Worm (Caenorhabditis elegans) whole organism, late embryonic: ENCODE data around the gene C43F9.11.

Experiments used
- C08G9.2 ChIP-seq: sonication (generic microtip); optimal IDR thresholded peaks from 2 replicates; lab custom pipeline; 2016; ENCODE audit warnings: mild to moderate bottlenecking, missing genetic modification characterization, moderate library complexity, missing compliant biosample characterization
- ama-1 ChIP-seq: fragments of 150-350 bp; optimal IDR thresholded peaks from 2 replicates; lab custom pipeline; 2014
- elt-2 ChIP-seq: sonication (generic microtip); optimal IDR thresholded peaks from 2 replicates; lab custom pipeline; 2016; ENCODE audit warnings: missing genetic modification reagents, missing genetic modification characterization, missing compliant biosample characterization
- nhr-11 ChIP-seq: fragments of 150-350 bp; optimal IDR thresholded peaks from 2 replicates; lab custom pipeline; 2014; ENCODE audit warnings: missing biosample characterization, missing genetic modification characterization
- tbx-2 ChIP-seq: sonication (generic microtip); optimal IDR thresholded peaks from 2 replicates; lab custom pipeline; 2016; ENCODE audit warnings: missing genetic modification characterization, missing compliant biosample characterization

- no peak for TF ChIP-seq ama-1 (lab: Kevin White, UChicago)
- no peak for TF ChIP-seq tbx-2 (tag; lab: Kevin White, UChicago)
- no peak for TF ChIP-seq elt-2 (tag; lab: Kevin White, UChicago)
- TF ChIP-seq nhr-11 (tag; lab: Kevin White, UChicago), result no peak
- TF ChIP-seq C08G9.2 (tag; lab: Kevin White, UChicago), result no peak
These were observed at the start of gene C43F9.11 for ce11 chrIV:10596505-10596904.
